Worm (Caenorhabditis elegans): ENCODE results near the gene ucr-2.3.

DNA sequence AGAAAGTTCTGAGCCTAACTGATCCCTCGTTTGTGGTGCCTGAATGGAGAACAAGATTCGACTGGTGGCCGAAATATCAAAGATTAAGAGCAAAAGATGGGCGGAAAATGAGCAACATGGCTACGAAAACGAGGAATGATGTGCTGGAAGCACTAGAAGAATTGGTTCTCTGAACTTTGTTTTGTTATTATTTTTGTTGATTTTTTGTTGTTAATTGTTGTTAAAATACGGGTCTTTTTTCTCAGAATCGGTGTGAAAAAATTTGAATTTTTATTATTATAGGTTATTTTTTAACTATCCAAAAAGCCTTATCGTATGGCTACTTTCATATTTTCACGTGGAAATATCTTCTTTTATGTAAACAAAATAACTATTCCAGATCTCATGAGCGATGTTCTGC is 23.4 kb upstream of the ucr-2.3 start, which contains the start of gene K02F3.12:
- TF ChIP-seq hnd-1 (tag; optimal IDR thresholded peaks at IDR 0.05), result no peak
- no peak for TF ChIP-seq hmbx-1 (tag; optimal IDR thresholded peaks at IDR 0.05)
- no peak for TF ChIP-seq flt-1 (GFP tag; IDR thresholded peaks at IDR 0.05)
- no peak for TF ChIP-seq F13C5.2 (tag; optimal IDR thresholded peaks at IDR 0.05)
- no peak for TF ChIP-seq ama-1 (optimal IDR thresholded peaks at IDR 0.05)

Measured in whole organism, early embryonic.